Fruit fly (Drosophila melanogaster) whole organism, larva: ENCODE measurements around the gene C3G.

Experiments
- noc ChIP-seq: fragments of 200-800 bp; sonication (Bioruptor generic); optimal IDR thresholded peaks from 3 replicates; lab custom pipeline; 2019; ENCODE audit warnings: missing biosample characterization, mild to moderate bottlenecking, missing genetic modification characterization, moderate library complexity

The C3G gene

dm6 chrX:6800726-6801296 lies 2.6 kb downstream of the C3G start:
- TF ChIP-seq noc (tag; lab: Kevin White, UChicago): peak; percentile 92

- TF ChIP-seq noc (tag; lab: Kevin White, UChicago): no peak
Measured at dm6 chrX:6799261-6800022, 4.0 kb downstream of the C3G start.

- TF ChIP-seq noc (tag; lab: Kevin White, UChicago): no peak
Measured at dm6 chrX:6796972-6797371, 6.4 kb downstream of the C3G start.

dm6 chrX:6795987-6796691 lies 7.3 kb downstream of the C3G start:
- TF ChIP-seq noc (tag; lab: Kevin White, UChicago): no peak

dm6 chrX:6794826-6795225 lies 8.6 kb downstream of the C3G start:
- TF ChIP-seq noc (tag; lab: Kevin White, UChicago): no peak

- TF ChIP-seq noc (tag; lab: Kevin White, UChicago): peak; percentile 74
Measured at dm6 chrX:6794190-6794589, 9.2 kb downstream of the C3G start.

- peak; percentile 82 for TF ChIP-seq noc (tag; lab: Kevin White, UChicago)
Measured at dm6 chrX:6793390-6793789, 10.0 kb downstream of the C3G start.

dm6 chrX:6792891-6793290 lies 10.5 kb downstream of the C3G start:
- TF ChIP-seq noc (tag; lab: Kevin White, UChicago): no peak

dm6 chrX:6791531-6791930 lies 11.9 kb downstream of the C3G start:
- peak; percentile 43 for TF ChIP-seq noc (tag; lab: Kevin White, UChicago)

dm6 chrX:6790944-6791343 lies 12.4 kb downstream of the C3G start:
- no peak for TF ChIP-seq noc (tag; lab: Kevin White, UChicago)

dm6 chrX:6779609-6780139 lies 23.7 kb downstream of the C3G start, which contains the start of gene shf:
Gene shf, minus strand, starts transcription at chrX:6779659.
- TF ChIP-seq noc (tag; lab: Kevin White, UChicago): no peak

- no peak for TF ChIP-seq noc (tag; lab: Kevin White, UChicago)
Measured at dm6 chrX:6778780-6779179, 24.6 kb downstream of the C3G start.

dm6 chrX:6778068-6778467 lies 25.3 kb downstream of the C3G start:
- no peak for TF ChIP-seq noc (tag; lab: Kevin White, UChicago)

dm6 chrX:6777394-6777793 lies 26.0 kb downstream of the C3G start:
- no peak for TF ChIP-seq noc (tag; lab: Kevin White, UChicago)

dm6 chrX:6776934-6777333 lies 26.5 kb downstream of the C3G start:
- no peak for TF ChIP-seq noc (tag; lab: Kevin White, UChicago)

dm6 chrX:6776274-6776673 lies 27.1 kb downstream of the C3G start:
- TF ChIP-seq noc (tag; lab: Kevin White, UChicago): peak; percentile 28
